Fruit fly (Drosophila melanogaster): Measurements from ENCODE around the gene CG9072.

Gene CG9072

dm6 chrX:15120116-15120515 lies 24.3 kb upstream of the CG9072 start (continued):
- no peak for TF ChIP-seq dati (GFP tag; IDR thresholded peaks at IDR 0.05)
- TF ChIP-seq CG14710 (tag; optimal IDR thresholded peaks at IDR 0.05) = no peak
- no peak for TF ChIP-seq CG12104 (GFP tag; optimal IDR thresholded peaks at IDR 0.05)
- TF ChIP-seq CG12155 (GFP tag; optimal IDR thresholded peaks at IDR 0.05) = peak; percentile 39
- no peak for TF ChIP-seq ham (GFP tag; IDR thresholded peaks at IDR 0.05)
- TF ChIP-seq gem (tag; optimal IDR thresholded peaks at IDR 0.05) = peak; percentile 61
- no peak for TF ChIP-seq amos (GFP tag; IDR thresholded peaks at IDR 0.05; ENCODE audit: partially characterized antibody)
- TF ChIP-seq CG10267 (tag; optimal IDR thresholded peaks at IDR 0.05) = no peak
- no peak for TF ChIP-seq so (GFP tag; IDR thresholded peaks at IDR 0.05)
- TF ChIP-seq CG32772 (GFP tag; IDR thresholded peaks at IDR 0.05) = peak; percentile 19; the same call in 1 of the 2 replicates
- TF ChIP-seq CG6791 (GFP tag; IDR thresholded peaks at IDR 0.05; ENCODE audit: partially characterized antibody) = no peak
- TF ChIP-seq CG16815 (GFP tag; optimal IDR thresholded peaks at IDR 0.05) = peak; percentile 28
- TF ChIP-seq CG3838 (GFP tag; optimal IDR thresholded peaks at IDR 0.05) = no peak
- TF ChIP-seq E2f2 (GFP tag; IDR thresholded peaks at IDR 0.05) = peak; percentile 17; the same call in 1 of the 2 replicates
- no peak for TF ChIP-seq CG2129 (GFP tag; IDR thresholded peaks at IDR 0.05; ENCODE audit: partially characterized antibody)
- TF ChIP-seq corto (GFP tag; optimal IDR thresholded peaks at IDR 0.05) = no peak
- TF ChIP-seq grau (tag; optimal IDR thresholded peaks at IDR 0.05) = peak; percentile 67
- no peak for TF ChIP-seq CG17568 (GFP tag; optimal IDR thresholded peaks at IDR 0.05)
- no peak for TF ChIP-seq NC2β (GFP tag; optimal IDR thresholded peaks at IDR 0.05)
- no peak for TF ChIP-seq CG3995 (GFP tag; optimal IDR thresholded peaks at IDR 0.05)
- TF ChIP-seq pros (GFP tag; optimal IDR thresholded peaks at IDR 0.05) = no peak
- peak; percentile 6 for TF ChIP-seq CrebB (tag; optimal IDR thresholded peaks at IDR 0.05)
- no peak for TF ChIP-seq Ets97D (GFP tag; optimal IDR thresholded peaks at IDR 0.05)
- TF ChIP-seq CoRest (tag; optimal IDR thresholded peaks at IDR 0.05) = peak; percentile 59
- 0 out of 2 replicates have a peak, but pooled peaks have one; percentile 25 for TF ChIP-seq Xrp1 (GFP tag; IDR thresholded peaks at IDR 0.05)
- no peak for TF ChIP-seq CHES-1-like (GFP tag; optimal IDR thresholded peaks at IDR 0.05)
- TF ChIP-seq grn (GFP tag; optimal IDR thresholded peaks at IDR 0.05) = no peak
- peak; percentile 35 for TF ChIP-seq sug (tag; optimal IDR thresholded peaks at IDR 0.05)
- TF ChIP-seq Six4 (GFP tag; optimal IDR thresholded peaks at IDR 0.05) = no peak
- no peak for TF ChIP-seq bbx (GFP tag; IDR thresholded peaks at IDR 0.05; ENCODE audit: partially characterized antibody)
- TF ChIP-seq zen (tag; optimal IDR thresholded peaks at IDR 0.05) = no peak
- TF ChIP-seq CG9215 (GFP tag; IDR thresholded peaks at IDR 0.05) = peak; percentile 68
- TF ChIP-seq CG31388 (GFP tag; optimal IDR thresholded peaks at IDR 0.05) = no peak
- TF ChIP-seq trem (tag; optimal IDR thresholded peaks at IDR 0.05) = no peak
- TF ChIP-seq NFAT (GFP tag; IDR thresholded peaks at IDR 0.05) = peak; percentile 10; the same call in 1 of the 2 replicates
- TF ChIP-seq Aef1 (GFP tag; IDR thresholded peaks at IDR 0.05) = peak; percentile 49
- TF ChIP-seq eve (GFP tag; optimal IDR thresholded peaks at IDR 0.05) = no peak
- peak; percentile 43 for TF ChIP-seq CG31441 (GFP tag; IDR thresholded peaks at IDR 0.05)
- no peak for TF ChIP-seq CG9797 (GFP tag; optimal IDR thresholded peaks at IDR 0.05)
- TF ChIP-seq Nf-YB (GFP tag; optimal IDR thresholded peaks at IDR 0.05) = no peak
- peak; percentile 54 for TF ChIP-seq Dip3 (GFP tag; optimal IDR thresholded peaks at IDR 0.05)
- TF ChIP-seq wek (GFP tag; optimal IDR thresholded peaks at IDR 0.05) = no peak
- TF ChIP-seq lmd (GFP tag; IDR thresholded peaks at IDR 0.05) = peak; percentile 61
- TF ChIP-seq lab (GFP tag; optimal IDR thresholded peaks at IDR 0.05) = peak; percentile 66
- peak; percentile 24 for TF ChIP-seq maf-S (GFP tag; optimal IDR thresholded peaks at IDR 0.05)
- no peak for TF ChIP-seq CG11085 (GFP tag; IDR thresholded peaks at IDR 0.05)
- TF ChIP-seq fd64A (GFP tag; optimal IDR thresholded peaks at IDR 0.05) = no peak
- TF ChIP-seq CG10462 (GFP tag; optimal IDR thresholded peaks at IDR 0.05) = no peak
- TF ChIP-seq cato (GFP tag; optimal IDR thresholded peaks at IDR 0.05; ENCODE audit: borderline replicate concordance) = no peak
- no peak for TF ChIP-seq CG8089 (GFP tag; optimal IDR thresholded peaks at IDR 0.05)
- TF ChIP-seq CG7786 (GFP tag; optimal IDR thresholded peaks at IDR 0.05) = peak; percentile 28

Measured in whole organism, embryonic.